Worm (Caenorhabditis elegans) whole organism, L3 larva: ENCODE results near the gene T10G3.3.

Experiments
- R02D3.7 ChIP-seq: fragments of 150-350 bp; optimal IDR thresholded peaks from 2 replicates; lab custom pipeline; 2014; ENCODE audit warnings: missing biosample characterization, missing genetic modification characterization
- ZK546.5 ChIP-seq: sonication (generic microtip); optimal IDR thresholded peaks from 2 replicates; lab custom pipeline; 2017; ENCODE audit warnings: missing biosample characterization, missing genetic modification characterization
- ama-1 ChIP-seq: fragments of 150-350 bp; optimal IDR thresholded peaks from 2 replicates; lab custom pipeline; 2018
- ceh-16 ChIP-seq: sonication (generic microtip); optimal IDR thresholded peaks from 2 replicates; lab custom pipeline; 2017; ENCODE audit warnings: missing biosample characterization, missing genetic modification characterization
- ceh-28 ChIP-seq: fragments of 150-350 bp; optimal IDR thresholded peaks from 2 replicates; lab custom pipeline; 2014; ENCODE audit warnings: missing biosample characterization, missing genetic modification reagents, missing genetic modification characterization
- ceh-82 ChIP-seq: fragments of 150-350 bp; optimal IDR thresholded peaks from 2 replicates; lab custom pipeline; 2014; ENCODE audit warnings: missing biosample characterization, missing genetic modification characterization
- ceh-9 ChIP-seq: sonication (generic microtip); optimal IDR thresholded peaks from 2 replicates; lab custom pipeline; 2018; ENCODE audit warnings: missing biosample characterization, missing genetic modification characterization
- egl-5 ChIP-seq: fragments of 150-350 bp; optimal IDR thresholded peaks from 2 replicates; lab custom pipeline; 2017; ENCODE audit warnings: missing biosample characterization, missing genetic modification reagents, missing genetic modification characterization, inconsistent platforms
- elt-1 ChIP-seq: fragments of 150-350 bp; optimal IDR thresholded peaks from 2 replicates; lab custom pipeline; 2014; ENCODE audit warnings: missing biosample characterization, missing genetic modification characterization
- elt-2 ChIP-seq: sonication (generic microtip); optimal IDR thresholded peaks from 2 replicates; lab custom pipeline; 2016; ENCODE audit warnings: missing genetic modification reagents, mild to moderate bottlenecking, missing genetic modification characterization, missing compliant biosample characterization
- fkh-10 ChIP-seq: sonication (generic microtip); optimal IDR thresholded peaks from 2 replicates; lab custom pipeline; 2017; ENCODE audit warnings: missing biosample characterization, missing genetic modification reagents, missing genetic modification characterization
- fkh-2 ChIP-seq: fragments of 150-350 bp; optimal IDR thresholded peaks from 2 replicates; lab custom pipeline; 2014; ENCODE audit warnings: missing biosample characterization, missing genetic modification reagents, missing genetic modification characterization
- fos-1 ChIP-seq: fragments of 150-350 bp; optimal IDR thresholded peaks from 2 replicates; lab custom pipeline; 2014; ENCODE audit warnings: missing biosample characterization, missing genetic modification characterization
- hmg-11 ChIP-seq: sonication (generic microtip); optimal IDR thresholded peaks from 2 replicates; lab custom pipeline; 2016; ENCODE audit warnings: missing genetic modification characterization, missing compliant biosample characterization
- jun-1 ChIP-seq: fragments of 150-350 bp; optimal IDR thresholded peaks from 2 replicates; lab custom pipeline; 2014; ENCODE audit warnings: missing biosample characterization, missing genetic modification reagents, missing genetic modification characterization
- lin-15B ChIP-seq: fragments of 150-350 bp; optimal IDR thresholded peaks from 2 replicates; lab custom pipeline; 2014; ENCODE audit warnings: missing biosample characterization, missing genetic modification characterization
- lin-39 ChIP-seq: fragments of 150-350 bp; optimal IDR thresholded peaks from 2 replicates; lab custom pipeline; 2018; ENCODE audit warnings: missing biosample characterization, missing genetic modification reagents, missing genetic modification characterization
- lsy-12 ChIP-seq: sonication (generic microtip); optimal IDR thresholded peaks from 2 replicates; lab custom pipeline; 2016; ENCODE audit warnings: mild to moderate bottlenecking, missing genetic modification characterization, missing compliant biosample characterization
- nfya-1 ChIP-seq: sonication (generic microtip); optimal IDR thresholded peaks from 2 replicates; lab custom pipeline; 2017; ENCODE audit warnings: missing genetic modification characterization, mild to moderate bottlenecking, missing compliant biosample characterization, antibody characterized with exemption, moderate library complexity; ENCODE audit not compliant: insufficient read depth
- nhr-11 ChIP-seq: fragments of 150-350 bp; optimal IDR thresholded peaks from 2 replicates; lab custom pipeline; 2014; ENCODE audit warnings: missing biosample characterization, missing genetic modification characterization
- nhr-12 ChIP-seq: fragments of 150-350 bp; optimal IDR thresholded peaks from 2 replicates; lab custom pipeline; 2014; ENCODE audit warnings: missing biosample characterization, missing genetic modification characterization
- nhr-23 ChIP-seq: fragments of 150-350 bp; optimal IDR thresholded peaks from 2 replicates; lab custom pipeline; 2014; ENCODE audit warnings: missing biosample characterization, missing genetic modification reagents, missing genetic modification characterization
- nhr-237 ChIP-seq: fragments of 150-350 bp; optimal IDR thresholded peaks from 2 replicates; lab custom pipeline; 2014; ENCODE audit warnings: missing biosample characterization, missing genetic modification characterization
- nhr-25 ChIP-seq: sonication (generic microtip); optimal IDR thresholded peaks from 2 replicates; lab custom pipeline; 2017; ENCODE audit warnings: missing biosample characterization, missing genetic modification characterization
- nhr-28 ChIP-seq: fragments of 150-350 bp; optimal IDR thresholded peaks from 2 replicates; lab custom pipeline; 2014; ENCODE audit warnings: missing biosample characterization, missing genetic modification characterization
- nhr-76 ChIP-seq: fragments of 150-350 bp; sonication (generic microtip); optimal IDR thresholded peaks from 5 replicates; lab custom pipeline; 2014; ENCODE audit warnings: missing biosample characterization, missing genetic modification characterization
- nhr-77 ChIP-seq: fragments of 150-350 bp; optimal IDR thresholded peaks from 2 replicates; lab custom pipeline; 2014; ENCODE audit warnings: missing biosample characterization, missing genetic modification characterization
- pha-4 ChIP-seq: fragments of 150-350 bp; optimal IDR thresholded peaks from 2 replicates; lab custom pipeline; 2014; ENCODE audit warnings: missing biosample characterization, missing genetic modification reagents, missing genetic modification characterization
- pqm-1 ChIP-seq: fragments of 150-350 bp; optimal IDR thresholded peaks from 2 replicates; lab custom pipeline; 2017; ENCODE audit warnings: missing biosample characterization, missing genetic modification characterization, inconsistent platforms
- sea-2 ChIP-seq: fragments of 150-350 bp; sonication (generic microtip); optimal IDR thresholded peaks from 4 replicates; lab custom pipeline; 2014; ENCODE audit warnings: missing biosample characterization, missing genetic modification reagents, missing genetic modification characterization
- skn-1 ChIP-seq: fragments of 150-350 bp; optimal IDR thresholded peaks from 2 replicates; lab custom pipeline; 2014; ENCODE audit warnings: missing biosample characterization, missing genetic modification characterization
- tbx-2 ChIP-seq: sonication (generic microtip); optimal IDR thresholded peaks from 2 replicates; lab custom pipeline; 2016; ENCODE audit warnings: mild to moderate bottlenecking, missing genetic modification characterization, missing compliant biosample characterization
- unc-39 ChIP-seq: sonication (generic microtip); optimal IDR thresholded peaks from 4 replicates; lab custom pipeline; 2017; ENCODE audit warnings: missing biosample characterization, missing genetic modification characterization
- unc-62 ChIP-seq: fragments of 150-350 bp; sonication (generic microtip); optimal IDR thresholded peaks from 4 replicates; lab custom pipeline; 2014; ENCODE audit warnings: missing biosample characterization, missing genetic modification reagents, missing genetic modification characterization
- zag-1 ChIP-seq: fragments of 150-350 bp; optimal IDR thresholded peaks from 2 replicates; lab custom pipeline; 2014; ENCODE audit warnings: missing biosample characterization, missing genetic modification characterization
- ztf-11 ChIP-seq: fragments of 150-350 bp; optimal IDR thresholded peaks from 2 replicates; lab custom pipeline; 2014; ENCODE audit warnings: missing biosample characterization, missing genetic modification characterization
- ztf-4 ChIP-seq: fragments of 150-350 bp; optimal IDR thresholded peaks from 2 replicates; lab custom pipeline; 2014; ENCODE audit warnings: missing biosample characterization, missing genetic modification characterization

The T10G3.3 gene

ce11 chrV:13523194-13523593 lies 33.2 kb upstream of the T10G3.3 start, which contains the start of gene R11G10.3:
Gene R11G10.3, plus strand, starts transcription at chrV:13523494.
- no peak for TF ChIP-seq unc-62
- no peak for TF ChIP-seq ceh-28 (tag; lab: Kevin White, UChicago)
- no peak for TF ChIP-seq fos-1 (tag; lab: Kevin White, UChicago)
- no peak for TF ChIP-seq lsy-12
- no peak for TF ChIP-seq ama-1 (lab: Kevin White, UChicago)
- no peak for TF ChIP-seq pqm-1 (tag; lab: Kevin White, UChicago)
- no peak for TF ChIP-seq fkh-2 (tag; lab: Kevin White, UChicago)
- no peak for TF ChIP-seq jun-1 (tag; lab: Kevin White, UChicago)
- TF ChIP-seq nhr-28: no peak
- TF ChIP-seq pha-4 (tag; lab: Kevin White, UChicago): no peak
- no peak for TF ChIP-seq hmg-11 (tag; lab: Kevin White, UChicago)
- no peak for TF ChIP-seq zag-1 (tag; lab: Kevin White, UChicago)
- TF ChIP-seq elt-1 (tag; lab: Kevin White, UChicago): no peak
- no peak for TF ChIP-seq ztf-4
- TF ChIP-seq nhr-11 (tag; lab: Kevin White, UChicago): no peak
- no peak for TF ChIP-seq ztf-11

DNA sequence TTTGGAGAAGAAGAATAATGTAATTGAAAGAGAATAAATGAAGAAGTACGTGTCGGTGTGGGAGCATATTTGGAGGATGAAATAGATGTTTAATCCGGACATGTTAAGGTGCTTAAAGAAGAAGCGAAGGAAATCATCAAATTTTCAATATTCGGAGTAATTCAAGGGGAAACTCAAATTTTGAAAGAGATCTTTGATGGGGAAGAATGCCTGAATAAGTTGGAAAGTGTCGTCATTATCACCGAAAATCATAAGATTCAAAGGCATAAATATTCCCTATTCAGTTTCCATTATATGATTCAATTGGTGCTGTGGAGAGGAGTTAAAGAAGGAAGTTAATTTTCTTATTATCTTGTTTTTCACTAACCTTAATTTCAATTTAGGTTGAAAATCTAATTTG lies 25.1 kb upstream of the T10G3.3 start, which contains the start of gene semi-1:
Gene semi-1 (minus strand): TSS at position 101 of the 400 bp plus-strand sequence.
- TF ChIP-seq unc-62: no peak
- TF ChIP-seq lin-39 (tag; lab: Kevin White, UChicago): no peak
- no peak for TF ChIP-seq fkh-2 (tag; lab: Kevin White, UChicago)
- TF ChIP-seq elt-1 (tag; lab: Kevin White, UChicago): no peak
- no peak for TF ChIP-seq hmg-11 (tag; lab: Kevin White, UChicago)
- TF ChIP-seq nhr-237 (tag; lab: Kevin White, UChicago): no peak
- TF ChIP-seq ceh-28 (tag; lab: Kevin White, UChicago): no peak

- no peak for TF ChIP-seq fkh-10 (GFP tag; lab: Kevin White, UChicago)
These were observed 22.5 kb upstream of the T10G3.3 start for ce11 chrV:13512515-13512914.

DNA sequence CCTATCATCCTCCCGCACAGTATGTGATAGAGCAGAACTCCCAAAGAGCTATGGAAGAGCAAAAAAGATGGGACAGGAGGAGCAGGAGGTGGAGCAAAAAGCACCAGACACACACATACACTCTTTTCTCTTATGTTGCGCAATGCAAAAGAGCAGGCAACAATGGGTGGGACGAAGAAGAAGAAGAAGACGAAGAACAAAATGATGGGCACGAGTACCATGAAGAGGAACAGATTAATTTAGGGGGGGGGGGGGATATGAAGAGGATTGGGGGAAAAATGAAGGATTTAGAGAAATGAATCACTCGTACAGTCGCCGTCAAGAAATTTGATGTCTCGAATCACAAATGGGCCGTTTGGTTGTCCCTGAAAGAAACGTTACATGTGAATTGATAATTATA lies 21.6 kb upstream of the T10G3.3 start, which contains the start of gene avr-15:
Gene avr-15 (minus strand): TSS at position 101 of the 400 bp plus-strand sequence.
- TF ChIP-seq elt-2 (tag; lab: Kevin White, UChicago) (no peak), nhr-12 (tag; lab: Kevin White, UChicago) (no peak), ceh-16 (tag; lab: Kevin White, UChicago) (no peak), elt-1 (tag; lab: Kevin White, UChicago) (no peak), nhr-28 (no peak), hmg-11 (tag; lab: Kevin White, UChicago) (no peak), nhr-76 (tag; lab: Kevin White, UChicago) (no peak), nhr-25 (tag; lab: Kevin White, UChicago) (no peak)
- TF ChIP-seq, all 47 proteins: peak for 0

- TF ChIP-seq elt-1 (tag; lab: Kevin White, UChicago) (no peak), ZK546.5 (tag; lab: Kevin White, UChicago) (no peak), nhr-12 (tag; lab: Kevin White, UChicago) (no peak)
- TF ChIP-seq, all 47 proteins: peak for 0
These were observed 16.3 kb upstream of the T10G3.3 start, which contains the start of gene R11G10.4 for ce11 chrV:13506321-13506720. Gene R11G10.4, plus strand, starts transcription at chrV:13506621.

DNA sequence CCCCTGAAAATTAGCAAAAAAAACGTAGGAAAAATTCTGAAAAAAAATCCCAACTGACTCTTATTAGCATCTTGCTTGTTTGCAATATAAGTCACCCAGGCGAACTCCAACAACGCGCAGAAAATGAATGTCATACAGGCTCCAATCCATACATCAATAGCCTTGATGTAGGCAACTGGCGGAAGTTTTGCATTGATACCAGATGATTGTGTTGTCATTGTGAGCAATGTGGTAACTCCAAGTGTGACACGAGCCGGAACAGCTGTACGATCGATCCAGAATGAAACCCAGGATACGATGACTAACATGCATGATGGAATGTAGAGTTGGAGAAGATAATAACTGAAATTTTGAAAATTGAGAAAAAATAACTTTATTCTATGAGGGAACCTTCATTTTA lies 9.2 kb upstream of the T10G3.3 start:
- no peak for TF ChIP-seq lin-15B (tag; lab: Kevin White, UChicago)

DNA sequence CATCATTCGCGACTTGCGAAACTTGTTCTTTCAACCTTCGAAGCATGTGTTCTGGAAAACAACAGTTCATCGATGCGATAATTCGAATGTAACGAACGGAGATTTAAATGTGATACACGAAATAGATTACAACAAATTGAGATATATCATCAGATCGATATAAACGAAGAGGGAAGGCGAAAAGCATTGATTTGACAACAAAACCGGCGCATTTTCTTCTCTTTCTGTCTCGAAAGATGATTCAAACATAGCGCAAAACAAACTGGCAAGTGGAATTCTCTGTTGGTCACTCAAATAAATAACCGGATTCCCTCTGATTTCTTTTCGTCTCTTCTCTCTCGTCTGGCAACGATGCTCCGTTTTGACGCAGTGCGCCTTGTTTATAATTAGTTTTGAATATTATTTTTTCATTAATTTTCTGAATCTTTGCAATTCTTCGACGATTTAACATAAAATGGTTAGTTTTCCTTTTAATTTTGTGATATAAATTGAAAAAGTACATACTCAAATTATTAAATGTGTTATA lies 7.4 kb upstream of the T10G3.3 start, which contains the start of the genes eea-1 and gut-2:
Gene eea-1 (minus strand): TSS at position 51 of the 526 bp plus-strand sequence.
Gene gut-2 (plus strand): TSS at position 369 of the 526 bp plus-strand sequence.
- TF ChIP-seq egl-5 (tag; lab: Kevin White, UChicago): peak; percentile 60
- no peak for TF ChIP-seq ceh-9 (tag; lab: Kevin White, UChicago)
- TF ChIP-seq ceh-16 (tag; lab: Kevin White, UChicago): no peak
- TF ChIP-seq tbx-2: no peak
- TF ChIP-seq R02D3.7 (tag; lab: Kevin White, UChicago): no peak
- no peak for TF ChIP-seq lsy-12
- no peak for TF ChIP-seq skn-1
- peak; percentile 8 for TF ChIP-seq lin-39 (tag; lab: Kevin White, UChicago)
- TF ChIP-seq elt-2 (tag; lab: Kevin White, UChicago): peak; percentile 14
- TF ChIP-seq pha-4 (tag; lab: Kevin White, UChicago): peak; percentile 92
- TF ChIP-seq sea-2 (GFP tag; lab: Kevin White, UChicago): no peak
- TF ChIP-seq ztf-11: no peak
- no peak for TF ChIP-seq nhr-12 (tag; lab: Kevin White, UChicago)
- no peak for TF ChIP-seq ceh-82 (tag; lab: Kevin White, UChicago)
- TF ChIP-seq lin-15B (tag; lab: Kevin White, UChicago): peak; percentile 77
- TF ChIP-seq nfya-1 (tag; lab: Kevin White, UChicago): peak; percentile 69
- no peak for TF ChIP-seq fkh-10 (GFP tag; lab: Kevin White, UChicago)
- TF ChIP-seq ama-1 (lab: Kevin White, UChicago): peak; percentile 19
- no peak for TF ChIP-seq ztf-4
- TF ChIP-seq unc-39 (tag; lab: Kevin White, UChicago): no peak
- no peak for TF ChIP-seq nhr-11 (tag; lab: Kevin White, UChicago)
- TF ChIP-seq nhr-23 (tag; lab: Kevin White, UChicago): peak; percentile 86
- TF ChIP-seq fos-1 (tag; lab: Kevin White, UChicago): no peak
- no peak for TF ChIP-seq nhr-77 (tag; lab: Kevin White, UChicago)
- no peak for TF ChIP-seq nhr-28
- peak; percentile 73 for TF ChIP-seq nhr-25 (tag; lab: Kevin White, UChicago)
- no peak for TF ChIP-seq jun-1 (tag; lab: Kevin White, UChicago)
- no peak for TF ChIP-seq zag-1 (tag; lab: Kevin White, UChicago)
- no peak for TF ChIP-seq elt-1 (tag; lab: Kevin White, UChicago)
